Worm (Caenorhabditis elegans) whole organism, L4 larva: ENCODE measurements around the gene K03H6.1.

Experiments
- F10B5.3 ChIP-seq: sonication (generic microtip); optimal IDR thresholded peaks from 2 replicates; lab custom pipeline; 2016; ENCODE audit warnings: mild to moderate bottlenecking, missing genetic modification characterization, missing compliant biosample characterization
- F26F4.8 ChIP-seq: fragments of 200-800 bp; sonication (Bioruptor generic); conservative IDR thresholded peaks from 2 replicates; pipeline ENCODE4 v1.3.6; 2022; ENCODE audit warnings: missing genetic modification characterization, missing compliant biosample characterization
- F37D6.2 ChIP-seq: sonication (generic microtip); optimal IDR thresholded peaks from 2 replicates; lab custom pipeline; 2016; ENCODE audit warnings: mild to moderate bottlenecking, missing genetic modification characterization, missing compliant biosample characterization
- F44E2.7 ChIP-seq: fragments of 200-800 bp; sonication (Bioruptor generic); IDR thresholded peaks from 2 replicates; pipeline ENCODE4 v2.1.2; 2022; ENCODE audit warnings: missing genetic modification characterization, missing compliant biosample characterization
- Y5F2A.4 ChIP-seq: fragments of 200-800 bp; sonication (Bioruptor generic); optimal IDR thresholded peaks from 2 replicates; lab custom pipeline; 2018; ENCODE audit warnings: mild to moderate bottlenecking, missing genetic modification characterization, missing compliant biosample characterization
- ZK546.5 ChIP-seq, 2 experiments: sonication (generic microtip); optimal IDR thresholded peaks; 2 replicates each; lab custom pipeline; 2017; ENCODE audit warnings: missing biosample characterization in 2 of 2, missing genetic modification characterization in 2 of 2
- aha-1 ChIP-seq: fragments of 150-350 bp; peaks from one replicate; lab custom pipeline; 2014; ENCODE audit warnings: missing biosample characterization, missing genetic modification characterization
- attf-4 ChIP-seq: sonication (generic microtip); optimal IDR thresholded peaks from 3 replicates; lab custom pipeline; 2017; ENCODE audit warnings: missing biosample characterization, missing genetic modification characterization
- ceh-44 ChIP-seq: fragments of 200-800 bp; sonication (Bioruptor generic); IDR thresholded peaks from 2 replicates; pipeline ENCODE4 v1.3.6; 2022; ENCODE audit warnings: missing genetic modification reagents, missing genetic modification characterization, missing compliant biosample characterization
- ceh-82 ChIP-seq: sonication (generic microtip); optimal IDR thresholded peaks from 2 replicates; lab custom pipeline; 2017; ENCODE audit warnings: missing biosample characterization, missing genetic modification characterization
- ces-1 ChIP-seq: fragments of 150-350 bp; sonication (generic microtip); optimal IDR thresholded peaks from 4 replicates; lab custom pipeline; 2014; ENCODE audit warnings: missing biosample characterization, missing genetic modification reagents, missing genetic modification characterization
- cey-2 ChIP-seq: sonication (generic microtip); optimal IDR thresholded peaks from 3 replicates; lab custom pipeline; 2017; ENCODE audit warnings: missing genetic modification characterization, mild to moderate bottlenecking, missing compliant biosample characterization, antibody characterized with exemption, borderline replicate concordance; ENCODE audit not compliant: insufficient read depth
- ctbp-1 ChIP-seq: fragments of 200-800 bp; sonication (Bioruptor generic); IDR thresholded peaks from 2 replicates; pipeline ENCODE4 v1.3.6; 2022; ENCODE audit warnings: missing genetic modification reagents, missing genetic modification characterization, missing compliant biosample characterization
- daf-12 ChIP-seq: fragments of 150-350 bp; optimal IDR thresholded peaks from 2 replicates; lab custom pipeline; 2014; ENCODE audit warnings: missing biosample characterization, missing genetic modification reagents, missing genetic modification characterization
- daf-16 ChIP-seq, 3 experiments: sonication (generic microtip); optimal IDR thresholded peaks; 2 replicates each; lab custom pipeline; 2016 to 2017; ENCODE audit warnings: missing genetic modification characterization in 3 of 3, missing genetic modification reagents in 3 of 3, mild to moderate bottlenecking in 2 of 3, missing compliant biosample characterization in 2 of 3, missing biosample characterization in 1 of 3, moderate library complexity in 1 of 3
- dmd-6 ChIP-seq: fragments of 200-800 bp; sonication (Bioruptor generic); IDR thresholded peaks from 2 replicates; pipeline ENCODE4 v1.3.6; 2022; ENCODE audit warnings: missing genetic modification reagents, missing genetic modification characterization, missing compliant biosample characterization
- dve-1 ChIP-seq: sonication (generic microtip); optimal IDR thresholded peaks from 2 replicates; lab custom pipeline; 2017; ENCODE audit warnings: antibody characterized with exemption, mild to moderate bottlenecking, missing genetic modification characterization, missing compliant biosample characterization; ENCODE audit not compliant: insufficient read depth
- egl-43 ChIP-seq: fragments of 200-800 bp; sonication (Bioruptor generic); IDR thresholded peaks from 2 replicates; pipeline ENCODE4 v1.3.6; 2022; ENCODE audit warnings: missing genetic modification reagents, missing genetic modification characterization, missing compliant biosample characterization
- fos-1 ChIP-seq: fragments of 150-350 bp; optimal IDR thresholded peaks from 2 replicates; lab custom pipeline; 2014; ENCODE audit warnings: missing biosample characterization, missing genetic modification characterization
- hlh-11 ChIP-seq: fragments of 200-800 bp; sonication (Bioruptor generic); optimal IDR thresholded peaks from 2 replicates; lab custom pipeline; 2018; ENCODE audit warnings: mild to moderate bottlenecking, missing genetic modification characterization, missing compliant biosample characterization
- jun-1 ChIP-seq: fragments of 150-350 bp; optimal IDR thresholded peaks from 2 replicates; lab custom pipeline; 2014; ENCODE audit warnings: missing biosample characterization, missing genetic modification reagents, missing genetic modification characterization
- lim-7 ChIP-seq: fragments of 200-800 bp; sonication (Bioruptor generic); IDR thresholded peaks from 2 replicates; pipeline ENCODE4 v1.3.6; 2022; ENCODE audit warnings: missing genetic modification characterization, missing compliant biosample characterization
- lin-15B ChIP-seq: fragments of 150-350 bp; sonication (generic microtip); optimal IDR thresholded peaks from 3 replicates; lab custom pipeline; 2014; ENCODE audit warnings: missing biosample characterization, missing genetic modification characterization
- lin-29 ChIP-seq: fragments of 200-800 bp; sonication (Bioruptor generic); IDR thresholded peaks from 2 replicates; pipeline ENCODE4 v1.3.6; 2022; ENCODE audit warnings: missing genetic modification reagents, missing genetic modification characterization, missing compliant biosample characterization
- lsy-2 ChIP-seq, 2 experiments: fragments of 150-350 bp in 1 of 2; sonication (generic microtip) in 1 of 2; optimal IDR thresholded peaks; 2 replicates each; lab custom pipeline; 2014 to 2017; ENCODE audit warnings: missing biosample characterization in 2 of 2, missing genetic modification characterization in 2 of 2
- madf-5 ChIP-seq, 2 experiments: fragments of 200-800 bp; sonication (Bioruptor generic); IDR thresholded peaks; 2 replicates each; pipeline ENCODE4 v1.3.6; 2022; ENCODE audit warnings: missing compliant biosample characterization in 2 of 2, missing genetic modification characterization in 2 of 2
- madf-9 ChIP-seq: fragments of 200-800 bp; sonication (Bioruptor generic); conservative IDR thresholded peaks from 2 replicates; pipeline ENCODE4 v1.3.6; 2022; ENCODE audit warnings: missing genetic modification reagents, missing genetic modification characterization, missing compliant biosample characterization
- mdt-29 ChIP-seq: fragments of 200-800 bp; sonication (Bioruptor generic); IDR thresholded peaks from 2 replicates; pipeline ENCODE4 v1.3.6; 2022; ENCODE audit warnings: missing genetic modification reagents, missing genetic modification characterization, missing compliant biosample characterization
- mep-1 ChIP-seq: fragments of 150-350 bp; sonication (generic microtip); optimal IDR thresholded peaks from 3 replicates; lab custom pipeline; 2014; ENCODE audit warnings: missing biosample characterization, missing genetic modification characterization
- nhr-10 ChIP-seq: fragments of 150-350 bp; optimal IDR thresholded peaks from 2 replicates; lab custom pipeline; 2014; ENCODE audit warnings: missing biosample characterization, missing genetic modification characterization
- nhr-102 ChIP-seq: sonication (generic microtip); optimal IDR thresholded peaks from 2 replicates; lab custom pipeline; 2016; ENCODE audit warnings: mild to moderate bottlenecking, missing genetic modification characterization, moderate library complexity, missing compliant biosample characterization
- nhr-11 ChIP-seq: fragments of 150-350 bp; optimal IDR thresholded peaks from 2 replicates; lab custom pipeline; 2014; ENCODE audit warnings: missing biosample characterization, missing genetic modification characterization
- nhr-28 ChIP-seq: fragments of 150-350 bp; optimal IDR thresholded peaks from 2 replicates; lab custom pipeline; 2014; ENCODE audit warnings: missing biosample characterization, missing genetic modification characterization
- nhr-41 ChIP-seq: fragments of 200-800 bp; sonication (Bioruptor generic); IDR thresholded peaks from 2 replicates; pipeline ENCODE4 v1.3.6; 2022; ENCODE audit warnings: missing genetic modification reagents, missing genetic modification characterization, missing compliant biosample characterization
- nhr-76 ChIP-seq: fragments of 150-350 bp; optimal IDR thresholded peaks from 2 replicates; lab custom pipeline; 2014; ENCODE audit warnings: missing biosample characterization, missing genetic modification characterization
- pha-4 ChIP-seq, 2 experiments: fragments of 150-350 bp in 1 of 2; fragments of 200-800 bp in 1 of 2; sonication (Bioruptor generic) in 1 of 2; IDR thresholded peaks in 1 of 2; optimal IDR thresholded peaks in 1 of 2; 2 replicates each; pipeline versions ENCODE4 v1.3.6 to Lab custom; 2014 to 2022; ENCODE audit warnings: missing genetic modification characterization in 2 of 2, missing genetic modification reagents in 2 of 2, missing biosample characterization in 1 of 2, missing compliant biosample characterization in 1 of 2
- php-3 ChIP-seq: fragments of 200-800 bp; sonication (Bioruptor generic); IDR thresholded peaks from 2 replicates; pipeline ENCODE4 v1.3.6; 2022; ENCODE audit warnings: missing genetic modification reagents, missing genetic modification characterization, missing compliant biosample characterization
- pqm-1 ChIP-seq: sonication (generic microtip); optimal IDR thresholded peaks from 2 replicates; lab custom pipeline; 2017; ENCODE audit warnings: missing biosample characterization, missing genetic modification characterization
- rbr-2 ChIP-seq: sonication (generic microtip); optimal IDR thresholded peaks from 2 replicates; lab custom pipeline; 2016; ENCODE audit warnings: missing genotype, missing genetic modification characterization, missing compliant biosample characterization
- saeg-2 ChIP-seq: fragments of 200-800 bp; sonication (Bioruptor generic); IDR thresholded peaks from 2 replicates; pipeline ENCODE4 v1.3.6; 2022; ENCODE audit warnings: missing genetic modification reagents, missing genetic modification characterization, missing compliant biosample characterization
- spr-3 ChIP-seq: fragments of 200-800 bp; sonication (Bioruptor generic); optimal IDR thresholded peaks from 2 replicates; lab custom pipeline; 2018; ENCODE audit warnings: mild to moderate bottlenecking, missing genetic modification characterization, missing compliant biosample characterization
- tag-97 ChIP-seq: fragments of 200-800 bp; sonication (Bioruptor generic); IDR thresholded peaks from 2 replicates; pipeline ENCODE4 v1.3.6; 2022; ENCODE audit warnings: missing genetic modification characterization, missing compliant biosample characterization
- unc-62 ChIP-seq, 3 experiments: fragments of 150-350 bp in 1 of 3; sonication (generic microtip); optimal IDR thresholded peaks in 2 of 3; peaks in 1 of 3; 1 replicate in 1 of 3; 2 replicates in 2 of 3; lab custom pipeline; 2014 to 2017; ENCODE audit warnings: missing biosample characterization in 3 of 3, missing genetic modification characterization in 3 of 3, missing genetic modification reagents in 3 of 3, missing genotype in 1 of 3
- vab-7 ChIP-seq: fragments of 200-800 bp; sonication (Bioruptor generic); IDR thresholded peaks from 2 replicates; pipeline ENCODE4 v1.3.6; 2022; ENCODE audit warnings: missing genetic modification reagents, missing genetic modification characterization, missing compliant biosample characterization
- zag-1 ChIP-seq: fragments of 150-350 bp; optimal IDR thresholded peaks from 2 replicates; lab custom pipeline; 2014; ENCODE audit warnings: missing biosample characterization, missing genetic modification characterization
- ztf-7 ChIP-seq: fragments of 150-350 bp; optimal IDR thresholded peaks from 2 replicates; lab custom pipeline; 2014; ENCODE audit warnings: missing biosample characterization, missing genetic modification characterization

The K03H6.1 gene

ce11 chrIV:1497448-1497847, 26.1 kb upstream of the K03H6.1 start, which contains the start of gene hxk-3 (continued):
- TF ChIP-seq unc-62 (GFP tag; optimal IDR thresholded peaks at IDR 0.05 in 1 of 2; lab: Kevin White, UChicago) (peak in 1 of 2 experiments; percentile 73), unc-62 (tag; optimal IDR thresholded peaks at IDR 0.05; lab: Kevin White, UChicago) (no peak), nhr-11 (tag; lab: Kevin White, UChicago) (no peak), mep-1 (peak; percentile 77), rbr-2 (tag; lab: Kevin White, UChicago) (peak; percentile 65), lin-29 (GFP tag; lab: Robert Waterston, UW) (no peak), ces-1 (no peak), F26F4.8 (no peak), saeg-2 (GFP tag; lab: Robert Waterston, UW) (no peak), lim-7 (GFP tag; lab: Robert Waterston, UW) (no peak), pha-4 (GFP tag; IDR thresholded peaks at IDR 0.05; lab: Robert Waterston, UW) (no peak), pha-4 (tag; optimal IDR thresholded peaks at IDR 0.05; lab: Kevin White, UChicago) (no peak), ZK546.5 (tag; optimal IDR thresholded peaks at IDR 0.05; lab: Kevin White, UChicago) (no peak), Y5F2A.4 (GFP tag; lab: Kevin White, UChicago) (no peak), vab-7 (GFP tag; lab: Robert Waterston, UW) (no peak), jun-1 (no peak), nhr-41 (no peak), hlh-11 (peak; percentile 82), F37D6.2 (no peak), spr-3 (GFP tag; lab: Kevin White, UChicago) (no peak), ztf-7 (tag; lab: Kevin White, UChicago) (peak; percentile 44), ceh-82 (tag; lab: Kevin White, UChicago) (no peak), aha-1 (tag; lab: Kevin White, UChicago) (peak; percentile 98), nhr-76 (tag; lab: Kevin White, UChicago) (no peak)

- TF ChIP-seq lin-15B (no peak), egl-43 (GFP tag; lab: Robert Waterston, UW) (no peak), F10B5.3 (tag; lab: Kevin White, UChicago) (no peak), Y5F2A.4 (GFP tag; lab: Kevin White, UChicago) (no peak), tag-97 (GFP tag; lab: Robert Waterston, UW) (no peak), spr-3 (GFP tag; lab: Kevin White, UChicago) (no peak), dve-1 (tag; lab: Kevin White, UChicago) (peak; percentile 23), zag-1 (tag; lab: Kevin White, UChicago) (no peak), pqm-1 (tag; lab: Kevin White, UChicago) (peak; percentile 22), madf-9 (GFP tag; lab: Robert Waterston, UW) (no peak), php-3 (GFP tag; lab: Robert Waterston, UW) (peak; percentile 77), nhr-102 (no peak), lsy-2 (tag; optimal IDR thresholded peaks at IDR 0.05; lab: Kevin White, UChicago) (peak in 1 of 2 experiments; percentile 11), mdt-29 (no peak), ceh-44 (no peak), ctbp-1 (no peak), daf-12 (tag; lab: Kevin White, UChicago) (no peak), F44E2.7 (GFP tag; lab: Robert Waterston, UW) (no peak), fos-1 (tag; lab: Kevin White, UChicago) (no peak), nhr-10 (tag; lab: Kevin White, UChicago) (no peak), dmd-6 (GFP tag; lab: Robert Waterston, UW) (peak; percentile 62), nhr-28 (tag; lab: Kevin White, UChicago) (peak; percentile 35), madf-5 (GFP tag; IDR thresholded peaks at IDR 0.05; lab: Robert Waterston, UW) (no peak), cey-2 (tag; lab: Kevin White, UChicago) (no peak), lim-7 (GFP tag; lab: Robert Waterston, UW) (no peak), attf-4 (no peak), aha-1 (tag; lab: Kevin White, UChicago) (no peak), daf-16 (GFP tag; optimal IDR thresholded peaks at IDR 0.05; lab: Kevin White, UChicago) (no peak), daf-16 (tag; optimal IDR thresholded peaks at IDR 0.05; lab: Kevin White, UChicago) (peak; percentile 61)
- TF ChIP-seq, all 104 proteins: peak for 7
Observed at ce11 chrIV:1510241-1510640, 13.3 kb upstream of the K03H6.1 start, which contains the start of gene txt-4. TSS of gene txt-4 (plus strand) at chrIV:1510564.
